Worm (Caenorhabditis elegans) whole organism, young adult: ENCODE data around the gene F41E7.7.

ENCODE experiments used
- B0035.1 ChIP-seq: sonication (generic microtip); optimal IDR thresholded peaks from 2 replicates; lab custom pipeline; 2016; ENCODE audit warnings: missing genetic modification characterization, mild to moderate bottlenecking, missing compliant biosample characterization, missing genotype, missing genetic modification reagents
- B0336.3 ChIP-seq: fragments of 200-800 bp; sonication (Bioruptor generic); IDR thresholded peaks from 2 replicates; pipeline ENCODE4 v1.3.6; 2022; ENCODE audit warnings: missing genetic modification characterization, missing compliant biosample characterization
- D2030.7 ChIP-seq: fragments of 200-800 bp; sonication (Bioruptor generic); IDR thresholded peaks from 2 replicates; pipeline ENCODE4 v1.3.6; 2022; ENCODE audit warnings: missing genetic modification reagents, missing genetic modification characterization, missing compliant biosample characterization
- F10E7.11 ChIP-seq: sonication (generic microtip); optimal IDR thresholded peaks from 2 replicates; lab custom pipeline; 2017; ENCODE audit warnings: mild to moderate bottlenecking, missing genetic modification characterization, moderate library complexity, missing compliant biosample characterization
- F39B2.1 ChIP-seq: fragments of 200-800 bp; sonication (Bioruptor generic); IDR thresholded peaks from 2 replicates; pipeline ENCODE4 v1.3.6; 2022; ENCODE audit warnings: missing genetic modification reagents, missing genetic modification characterization, missing compliant biosample characterization
- F57A8.1 ChIP-seq: fragments of 200-800 bp; sonication (Bioruptor generic); optimal IDR thresholded peaks from 2 replicates; lab custom pipeline; 2018; ENCODE audit warnings: mild to moderate bottlenecking, missing genetic modification characterization, moderate library complexity, missing compliant biosample characterization
- F57C9.4 ChIP-seq: sonication (generic microtip); optimal IDR thresholded peaks from 2 replicates; lab custom pipeline; 2017; ENCODE audit warnings: mild to moderate bottlenecking, missing genetic modification characterization, missing compliant biosample characterization
- K12H6.12 ChIP-seq: fragments of 200-800 bp; sonication (Bioruptor generic); optimal IDR thresholded peaks from 2 replicates; lab custom pipeline; 2018; ENCODE audit warnings: mild to moderate bottlenecking, missing genetic modification characterization, missing compliant biosample characterization
- akir-1 ChIP-seq: fragments of 200-800 bp; sonication (Bioruptor generic); optimal IDR thresholded peaks from 2 replicates; lab custom pipeline; 2018; ENCODE audit warnings: mild to moderate bottlenecking, missing genetic modification characterization, moderate library complexity, missing compliant biosample characterization
- aptf-2 ChIP-seq: fragments of 200-800 bp; sonication (Bioruptor generic); conservative IDR thresholded peaks from 2 replicates; pipeline ENCODE4 v1.3.6; 2022; ENCODE audit warnings: missing genetic modification reagents, missing genetic modification characterization, missing compliant biosample characterization
- attf-6 ChIP-seq: fragments of 200-800 bp; sonication (Bioruptor generic); IDR thresholded peaks from 2 replicates; pipeline ENCODE4 v1.3.6; 2022; ENCODE audit warnings: missing genetic modification reagents, missing genetic modification characterization, missing compliant biosample characterization
- cebp-2 ChIP-seq: fragments of 200-800 bp; sonication (Bioruptor generic); IDR thresholded peaks from 2 replicates; pipeline ENCODE4 v1.3.6; 2022; ENCODE audit warnings: missing genetic modification characterization, missing compliant biosample characterization
- chd-7 ChIP-seq: sonication (generic microtip); optimal IDR thresholded peaks from 2 replicates; lab custom pipeline; 2016; ENCODE audit warnings: mild to moderate bottlenecking, missing genetic modification characterization, moderate library complexity, missing compliant biosample characterization
- die-1 ChIP-seq: sonication (generic microtip); optimal IDR thresholded peaks from 2 replicates; lab custom pipeline; 2016; ENCODE audit warnings: missing genotype, mild to moderate bottlenecking, missing genetic modification characterization, missing compliant biosample characterization
- dox-1 ChIP-seq: fragments of 200-800 bp; sonication (Bioruptor generic); IDR thresholded peaks from 2 replicates; pipeline ENCODE4 v1.3.6; 2022; ENCODE audit warnings: missing genetic modification reagents, missing genetic modification characterization, missing compliant biosample characterization
- dpl-1 ChIP-seq: fragments of 150-350 bp; optimal IDR thresholded peaks from 2 replicates; lab custom pipeline; 2014; ENCODE audit warnings: missing biosample characterization, missing genetic modification reagents, missing genetic modification characterization
- egl-18 ChIP-seq: fragments of 200-800 bp; sonication (Bioruptor generic); IDR thresholded peaks from 2 replicates; pipeline ENCODE4 v1.3.6; 2022; ENCODE audit warnings: missing genetic modification reagents, missing genetic modification characterization, missing compliant biosample characterization
- hlh-12 ChIP-seq: sonication (generic microtip); optimal IDR thresholded peaks from 2 replicates; lab custom pipeline; 2016; ENCODE audit warnings: missing genetic modification characterization, missing compliant biosample characterization
- hmg-1.2 ChIP-seq: fragments of 200-800 bp; sonication (Bioruptor generic); IDR thresholded peaks from 2 replicates; pipeline ENCODE4 v1.3.6; 2022; ENCODE audit warnings: missing genetic modification reagents, missing genetic modification characterization, missing compliant biosample characterization
- hrde-1 ChIP-seq: sonication (generic microtip); optimal IDR thresholded peaks from 2 replicates; lab custom pipeline; 2016; ENCODE audit warnings: missing genetic modification characterization, mild to moderate bottlenecking, missing compliant biosample characterization, moderate library complexity, missing genotype, missing genetic modification reagents, borderline replicate concordance
- lin-26 ChIP-seq: fragments of 200-800 bp; sonication (Bioruptor generic); IDR thresholded peaks from 2 replicates; pipeline ENCODE4 v1.3.6; 2022; ENCODE audit warnings: missing genetic modification reagents, missing genetic modification characterization, missing compliant biosample characterization
- lin-35 ChIP-seq, 3 experiments: fragments of 150-350 bp in 2 of 3; sonication (generic microtip) in 1 of 3; optimal IDR thresholded peaks; 2 replicates each; lab custom pipeline; 2014 to 2018; ENCODE audit warnings: missing biosample characterization in 3 of 3, missing genetic modification characterization in 3 of 3, missing genetic modification reagents in 3 of 3
- lin-54 ChIP-seq: fragments of 200-800 bp; sonication (Bioruptor generic); optimal IDR thresholded peaks from 2 replicates; lab custom pipeline; 2018; ENCODE audit warnings: mild to moderate bottlenecking, missing genetic modification characterization, missing compliant biosample characterization
- lsl-1 ChIP-seq: fragments of 200-800 bp; sonication (Bioruptor generic); optimal IDR thresholded peaks from 2 replicates; lab custom pipeline; 2018; ENCODE audit warnings: mild to moderate bottlenecking, missing genetic modification characterization, moderate library complexity, missing compliant biosample characterization
- lsy-27 ChIP-seq: sonication (generic microtip); optimal IDR thresholded peaks from 2 replicates; lab custom pipeline; 2017; ENCODE audit warnings: missing genetic modification characterization, mild to moderate bottlenecking, missing compliant biosample characterization, antibody characterized with exemption, missing genotype, borderline replicate concordance; ENCODE audit not compliant: insufficient read depth
- madf-3 ChIP-seq: fragments of 200-800 bp; sonication (Bioruptor generic); IDR thresholded peaks from 2 replicates; pipeline ENCODE4 v1.3.6; 2022; ENCODE audit warnings: missing genetic modification reagents, missing genetic modification characterization, missing compliant biosample characterization
- madf-6 ChIP-seq: fragments of 200-800 bp; sonication (Bioruptor generic); IDR thresholded peaks from 2 replicates; pipeline ENCODE4 v1.3.6; 2022; ENCODE audit warnings: missing genetic modification reagents, missing genetic modification characterization, missing compliant biosample characterization
- mes-4 ChIP-seq: sonication (generic microtip); optimal IDR thresholded peaks from 2 replicates; lab custom pipeline; 2016; ENCODE audit warnings: missing genotype, missing genetic modification characterization, missing compliant biosample characterization
- nfyb-1 ChIP-seq: fragments of 200-800 bp; sonication (Bioruptor generic); IDR thresholded peaks from 2 replicates; pipeline ENCODE4 v1.3.6; 2022; ENCODE audit warnings: missing genetic modification reagents, missing genetic modification characterization, missing compliant biosample characterization
- nhr-27 ChIP-seq: fragments of 200-800 bp; sonication (Bioruptor generic); optimal IDR thresholded peaks from 2 replicates; lab custom pipeline; 2018; ENCODE audit warnings: mild to moderate bottlenecking, missing genetic modification characterization, moderate library complexity, missing compliant biosample characterization
- nhr-90 ChIP-seq: sonication (generic microtip); optimal IDR thresholded peaks from 2 replicates; lab custom pipeline; 2016; ENCODE audit warnings: missing genotype, mild to moderate bottlenecking, missing genetic modification characterization, missing compliant biosample characterization
- repo-1 ChIP-seq: sonication (generic microtip); optimal IDR thresholded peaks from 2 replicates; lab custom pipeline; 2017; ENCODE audit warnings: mild to moderate bottlenecking, missing genetic modification characterization, missing compliant biosample characterization
- sea-2 ChIP-seq: fragments of 200-800 bp; sonication (Bioruptor generic); IDR thresholded peaks from 2 replicates; pipeline ENCODE4 v1.3.6; 2022; ENCODE audit warnings: missing genetic modification characterization, missing compliant biosample characterization
- snpc-4 ChIP-seq, 5 experiments: fragments of 150-350 bp in 1 of 5; sonication (generic microtip) in 4 of 5; optimal IDR thresholded peaks; 2 replicates each; lab custom pipeline; 2014 to 2018; ENCODE audit warnings: missing genetic modification characterization in 5 of 5, missing biosample characterization in 3 of 5, antibody characterized with exemption in 2 of 5, mild to moderate bottlenecking in 2 of 5, missing compliant biosample characterization in 2 of 5, missing genotype in 2 of 5, moderate library complexity in 2 of 5, missing genetic modification reagents in 1 of 5
- xnd-1 ChIP-seq: sonication (generic microtip); optimal IDR thresholded peaks from 2 replicates; lab custom pipeline; 2016; ENCODE audit warnings: missing genotype, missing genetic modification reagents, missing genetic modification characterization, missing compliant biosample characterization
- ztf-28 ChIP-seq: fragments of 200-800 bp; sonication (Bioruptor generic); IDR thresholded peaks from 2 replicates; pipeline ENCODE4 v1.3.6; 2022; ENCODE audit warnings: missing genetic modification reagents, missing genetic modification characterization, missing compliant biosample characterization

The F41E7.7 gene

ce11 chrX:10307495-10307894, at the start of gene F41E7.7:
Gene F41E7.7, plus strand, starts transcription at chrX:10307795.
- no peak for TF ChIP-seq mes-4 (tag; lab: Kevin White, UChicago)
- TF ChIP-seq aptf-2 (GFP tag; lab: Robert Waterston, UW) = no peak
- no peak for TF ChIP-seq B0336.3 (GFP tag; lab: Robert Waterston, UW)
- TF ChIP-seq nhr-27 (tag; lab: Kevin White, UChicago) = no peak
- no peak for TF ChIP-seq lin-35 (GFP tag; optimal IDR thresholded peaks at IDR 0.05; lab: Kevin White, UChicago)
- TF ChIP-seq hlh-12 = no peak
- no peak for TF ChIP-seq lsl-1
- TF ChIP-seq die-1 (tag; lab: Kevin White, UChicago) = no peak
- TF ChIP-seq sea-2 (GFP tag; lab: Robert Waterston, UW) = no peak
- TF ChIP-seq egl-18 (GFP tag; lab: Robert Waterston, UW) = no peak
- no peak for TF ChIP-seq dox-1
- no peak for TF ChIP-seq madf-6 (GFP tag; lab: Robert Waterston, UW)
- no peak for TF ChIP-seq repo-1 (tag; lab: Kevin White, UChicago)
- TF ChIP-seq F39B2.1 (GFP tag; lab: Robert Waterston, UW) = no peak
- TF ChIP-seq snpc-4 (GFP tag; optimal IDR thresholded peaks at IDR 0.05; lab: Kevin White, UChicago) = no peak
- no peak for TF ChIP-seq snpc-4 (tag; optimal IDR thresholded peaks at IDR 0.05; lab: Kevin White, UChicago)
- TF ChIP-seq madf-3 (GFP tag; lab: Robert Waterston, UW) = no peak

ce11 chrX:10260035-10260434, 47.6 kb upstream of the F41E7.7 start, which contains the start of gene C32A9.1:
Gene C32A9.1, minus strand, starts transcription at chrX:10260135.
- no peak for TF ChIP-seq lsy-27 (tag; lab: Kevin White, UChicago)
- no peak for TF ChIP-seq F57C9.4 (tag; lab: Kevin White, UChicago)
- TF ChIP-seq dpl-1 (GFP tag; lab: Kevin White, UChicago) = no peak

- no peak for TF ChIP-seq F10E7.11 (tag; lab: Kevin White, UChicago)
- TF ChIP-seq B0035.1 (tag; lab: Kevin White, UChicago) = no peak
- TF ChIP-seq K12H6.12 (tag; lab: Kevin White, UChicago) = no peak
- TF ChIP-seq F57A8.1 (GFP tag; lab: Kevin White, UChicago) = no peak
- no peak for TF ChIP-seq hrde-1
- no peak for TF ChIP-seq chd-7
- no peak for TF ChIP-seq xnd-1 (tag; lab: Kevin White, UChicago)
- no peak for TF ChIP-seq nhr-90 (tag; lab: Kevin White, UChicago)
- TF ChIP-seq cebp-2 (GFP tag; lab: Robert Waterston, UW) = no peak
- TF ChIP-seq nfyb-1 (GFP tag; lab: Robert Waterston, UW) = no peak
- TF ChIP-seq ztf-28 (GFP tag; lab: Robert Waterston, UW) = no peak
- no peak for TF ChIP-seq D2030.7 (GFP tag; lab: Robert Waterston, UW)
- no peak for TF ChIP-seq hmg-1.2 (GFP tag; lab: Robert Waterston, UW)
- TF ChIP-seq F57C9.4 (tag; lab: Kevin White, UChicago) = no peak
- no peak for TF ChIP-seq die-1 (tag; lab: Kevin White, UChicago)
- no peak for TF ChIP-seq attf-6 (GFP tag; lab: Robert Waterston, UW)
- no peak for TF ChIP-seq lin-26 (GFP tag; lab: Robert Waterston, UW)
- TF ChIP-seq lin-54 (GFP tag; lab: Kevin White, UChicago) = no peak
- TF ChIP-seq akir-1 (GFP tag; lab: Kevin White, UChicago) = no peak
Measured at ce11 chrX:10262299-10262698, 45.3 kb upstream of the F41E7.7 start.
